Worm (Caenorhabditis elegans): ENCODE data around the gene C25A8.1.

DNA sequence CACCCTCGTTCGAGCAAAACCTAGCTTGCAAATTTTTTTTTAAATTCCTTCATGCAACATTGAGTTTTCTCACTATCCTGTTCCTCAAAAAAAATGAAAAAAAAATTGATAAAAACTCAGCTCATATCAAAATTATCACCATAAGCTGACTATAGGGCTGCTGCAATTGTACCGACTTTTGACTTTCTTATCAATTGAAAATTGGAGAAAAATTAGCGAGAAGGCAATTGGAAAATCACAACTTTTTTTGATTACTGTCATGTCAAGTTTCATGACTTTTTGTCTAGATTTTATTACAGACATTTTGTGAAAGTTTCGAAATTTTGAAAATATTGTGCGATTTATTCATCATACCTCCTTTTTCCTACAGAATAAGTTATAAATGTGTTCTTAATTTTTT lies 14.9 kb downstream of the C25A8.1 start:
- no peak for TF ChIP-seq him-1 (tag; optimal IDR thresholded peaks at IDR 0.05)
- TF ChIP-seq W03F9.2 (tag; optimal IDR thresholded peaks at IDR 0.05) = no peak
- no peak for TF ChIP-seq dao-5 (tag; optimal IDR thresholded peaks at IDR 0.05)
